Worm (Caenorhabditis elegans) whole organism, L1 larva: ENCODE results near the gene F18C5.5.

Experiments used
- egl-27 ChIP-seq, 2 experiments: fragments of 150-350 bp in 1 of 2; sonication (generic microtip); optimal IDR thresholded peaks; 3 replicates each; lab custom pipeline; 2017 to 2018; ENCODE audit warnings: missing biosample characterization in 2 of 2, missing genetic modification characterization in 2 of 2, missing genetic modification reagents in 2 of 2
- fkh-10 ChIP-seq: sonication (generic microtip); optimal IDR thresholded peaks from 2 replicates; lab custom pipeline; 2017; ENCODE audit warnings: missing biosample characterization, missing genetic modification reagents, missing genetic modification characterization
- mef-2 ChIP-seq: fragments of 150-350 bp; optimal IDR thresholded peaks from 2 replicates; lab custom pipeline; 2014; ENCODE audit warnings: missing biosample characterization, missing genetic modification characterization
- snpc-4 ChIP-seq: fragments of 150-350 bp; optimal IDR thresholded peaks from 2 replicates; lab custom pipeline; 2014; ENCODE audit warnings: missing biosample characterization, missing genetic modification characterization
- unc-30 ChIP-seq: sonication (generic microtip); optimal IDR thresholded peaks from 2 replicates; lab custom pipeline; 2017; ENCODE audit warnings: missing biosample characterization, missing genetic modification characterization
- unc-62 ChIP-seq: fragments of 150-350 bp; optimal IDR thresholded peaks from 2 replicates; lab custom pipeline; 2014; ENCODE audit warnings: missing biosample characterization, missing genetic modification reagents, missing genetic modification characterization

ce11 chrII:6522622-6523254, 43.8 kb downstream of the F18C5.5 start:
- no peak for TF ChIP-seq unc-62 (GFP tag; lab: Kevin White, UChicago)
- no peak for TF ChIP-seq snpc-4
- TF ChIP-seq unc-30 (tag; lab: Kevin White, UChicago): no peak
- TF ChIP-seq mef-2: no peak
- TF ChIP-seq egl-27 (tag; optimal IDR thresholded peaks at IDR 0.05; lab: Kevin White, UChicago): no peak
- TF ChIP-seq fkh-10 (GFP tag; lab: Kevin White, UChicago): no peak
